Worm (Caenorhabditis elegans) whole organism, early embryonic: ENCODE measurements around the gene ntr-2.

Experiments
- B0310.2 ChIP-seq: sonication (generic microtip); optimal IDR thresholded peaks from 2 replicates; lab custom pipeline; 2016; ENCODE audit warnings: mild to moderate bottlenecking, missing genetic modification characterization, missing compliant biosample characterization
- F13C5.2 ChIP-seq: sonication (generic microtip); optimal IDR thresholded peaks from 2 replicates; lab custom pipeline; 2017; ENCODE audit warnings: mild to moderate bottlenecking, missing genetic modification characterization, inconsistent platforms, missing compliant biosample characterization
- aly-1 ChIP-seq: sonication (generic microtip); optimal IDR thresholded peaks from 2 replicates; lab custom pipeline; 2016; ENCODE audit warnings: missing genetic modification characterization, missing compliant biosample characterization
- ama-1 ChIP-seq: fragments of 150-350 bp; optimal IDR thresholded peaks from 2 replicates; lab custom pipeline; 2014
- ceh-13 ChIP-seq: fragments of 200-800 bp; sonication (Bioruptor generic); optimal IDR thresholded peaks from 2 replicates; lab custom pipeline; 2018; ENCODE audit warnings: mild to moderate bottlenecking, missing genetic modification characterization, missing compliant biosample characterization
- ceh-36 ChIP-seq: sonication (generic microtip); optimal IDR thresholded peaks from 2 replicates; lab custom pipeline; 2016; ENCODE audit warnings: missing genetic modification characterization, inconsistent platforms, missing compliant biosample characterization
- ets-7 ChIP-seq: sonication (generic microtip); optimal IDR thresholded peaks from 2 replicates; lab custom pipeline; 2016; ENCODE audit warnings: missing genotype, missing genetic modification characterization, missing compliant biosample characterization
- flt-1 ChIP-seq: fragments of 200-800 bp; sonication (Bioruptor generic); IDR thresholded peaks from 2 replicates; pipeline ENCODE4 v1.3.6; 2022; ENCODE audit warnings: missing genetic modification characterization, missing compliant biosample characterization
- hmbx-1 ChIP-seq: sonication (generic microtip); optimal IDR thresholded peaks from 2 replicates; lab custom pipeline; 2016; ENCODE audit warnings: mild to moderate bottlenecking, missing genetic modification characterization, missing compliant biosample characterization
- hmg-4 ChIP-seq: fragments of 200-800 bp; sonication (Bioruptor generic); optimal IDR thresholded peaks from 2 replicates; lab custom pipeline; 2018; ENCODE audit warnings: mild to moderate bottlenecking, missing genetic modification characterization, missing compliant biosample characterization
- hnd-1 ChIP-seq: sonication (generic microtip); optimal IDR thresholded peaks from 2 replicates; lab custom pipeline; 2016; ENCODE audit warnings: missing genetic modification characterization, missing compliant biosample characterization
- pes-1 ChIP-seq: fragments of 200-800 bp; sonication (Bioruptor generic); IDR thresholded peaks from 2 replicates; pipeline ENCODE4 v1.3.6; 2022; ENCODE audit warnings: missing genetic modification reagents, missing genetic modification characterization, missing compliant biosample characterization
- scrt-1 ChIP-seq: fragments of 200-800 bp; sonication (Bioruptor generic); IDR thresholded peaks from 2 replicates; pipeline ENCODE4 v1.3.6; 2022; ENCODE audit warnings: missing genetic modification characterization, missing compliant biosample characterization
- sea-1 ChIP-seq: fragments of 200-800 bp; sonication (Bioruptor generic); conservative IDR thresholded peaks from 2 replicates; pipeline ENCODE4 v1.3.6; 2022; ENCODE audit warnings: missing genetic modification characterization, missing compliant biosample characterization
- tbx-11 ChIP-seq: fragments of 200-800 bp; sonication (Bioruptor generic); IDR thresholded peaks from 2 replicates; pipeline ENCODE4 v1.3.6; 2022; ENCODE audit warnings: missing genetic modification characterization, missing compliant biosample characterization
- tbx-37 ChIP-seq: fragments of 200-800 bp; sonication (Bioruptor generic); conservative IDR thresholded peaks from 2 replicates; pipeline ENCODE4 v1.3.6; 2022; ENCODE audit warnings: missing genetic modification reagents, missing genetic modification characterization, missing compliant biosample characterization
- tra-4 ChIP-seq: sonication (generic microtip); optimal IDR thresholded peaks from 2 replicates; lab custom pipeline; 2017; ENCODE audit warnings: missing genetic modification characterization, missing compliant biosample characterization

ntr-2 gene

DNA sequence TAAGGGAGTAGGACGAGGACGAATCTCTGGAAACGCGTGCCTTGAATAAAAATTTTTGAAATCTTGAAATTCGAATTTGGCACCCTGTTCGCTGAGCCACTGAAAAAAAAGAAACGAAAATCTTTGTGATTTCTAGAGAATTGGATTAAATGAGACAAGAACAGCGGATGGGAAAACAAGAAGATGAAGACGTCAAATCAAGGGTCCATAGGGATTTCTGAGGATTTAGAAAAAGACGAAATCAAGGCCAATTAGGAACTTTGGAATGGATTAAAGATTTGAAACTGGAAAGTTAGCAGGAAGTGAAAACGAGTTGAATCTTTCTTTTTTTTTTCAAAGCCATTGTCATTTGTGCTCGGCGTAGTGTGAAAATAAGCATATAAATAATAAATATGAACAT is 25.8 kb upstream of the ntr-2 start, which contains the start of gene pag-3:
Gene pag-3 (minus strand): TSS at position 101 of the 400 bp plus-strand sequence.
- TF ChIP-seq tra-4 (tag; lab: Kevin White, UChicago) = no peak
- TF ChIP-seq tbx-11 (GFP tag; lab: Robert Waterston, UW) = no peak
- TF ChIP-seq ceh-36 (tag; lab: Kevin White, UChicago) = no peak
- TF ChIP-seq hnd-1 (tag; lab: Kevin White, UChicago) = no peak
- no peak for TF ChIP-seq aly-1 (tag; lab: Kevin White, UChicago)
- no peak for TF ChIP-seq pes-1
- TF ChIP-seq scrt-1 = no peak
- no peak for TF ChIP-seq F13C5.2 (tag; lab: Kevin White, UChicago)
- TF ChIP-seq ceh-13 = no peak
- no peak for TF ChIP-seq tbx-37 (GFP tag; lab: Robert Waterston, UW)
- no peak for TF ChIP-seq hmg-4 (GFP tag; lab: Kevin White, UChicago)
- no peak for TF ChIP-seq ama-1 (lab: Kevin White, UChicago)
- TF ChIP-seq flt-1 (GFP tag; lab: Robert Waterston, UW) = no peak
- no peak for TF ChIP-seq B0310.2
- no peak for TF ChIP-seq sea-1 (GFP tag; lab: Robert Waterston, UW)
- TF ChIP-seq hmbx-1 = no peak

DNA sequence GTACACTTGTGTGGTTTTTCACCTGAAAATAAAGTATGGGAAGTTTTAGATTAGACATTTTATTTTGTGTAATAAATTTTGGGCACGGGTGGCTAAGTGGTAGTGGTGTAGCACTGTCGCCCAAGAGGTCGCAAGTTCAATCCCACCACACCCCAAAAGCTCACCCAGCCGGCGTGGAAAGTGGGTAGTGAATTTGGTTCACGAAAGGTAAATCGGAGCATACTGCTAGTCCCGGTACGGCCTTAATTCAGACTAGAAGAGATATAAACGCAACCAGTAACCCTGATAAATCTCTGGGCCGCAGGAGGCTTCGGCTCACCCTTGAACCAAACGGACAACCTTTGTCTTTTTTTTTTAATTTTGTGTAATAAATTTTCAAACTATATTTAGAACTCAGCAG is 23.0 kb upstream of the ntr-2 start:
- TF ChIP-seq ama-1 (lab: Kevin White, UChicago) (no peak), F13C5.2 (tag; lab: Kevin White, UChicago) (no peak), aly-1 (tag; lab: Kevin White, UChicago) (no peak), scrt-1 (no peak), hmg-4 (GFP tag; lab: Kevin White, UChicago) (no peak), hmbx-1 (no peak), ceh-13 (no peak), sea-1 (GFP tag; lab: Robert Waterston, UW) (no peak), B0310.2 (no peak), pes-1 (no peak), tbx-37 (GFP tag; lab: Robert Waterston, UW) (no peak), flt-1 (GFP tag; lab: Robert Waterston, UW) (no peak), tbx-11 (GFP tag; lab: Robert Waterston, UW) (no peak), ceh-36 (tag; lab: Kevin White, UChicago) (no peak), tra-4 (tag; lab: Kevin White, UChicago) (no peak)

DNA sequence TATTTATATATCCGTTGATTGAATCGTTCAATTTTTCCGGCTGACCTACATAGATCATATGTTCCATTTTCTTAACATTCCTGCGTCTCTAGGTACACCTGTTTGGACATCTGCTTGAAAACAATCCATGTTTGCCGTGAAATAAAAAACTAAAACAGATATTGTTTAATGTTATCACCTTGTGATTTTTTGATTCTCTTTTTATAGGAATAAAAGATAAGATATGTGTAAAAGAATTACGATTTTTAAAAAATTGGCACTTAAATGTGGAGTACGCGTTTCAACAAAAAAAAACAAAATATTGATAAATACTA is 18.6 kb upstream of the ntr-2 start:
- no peak for TF ChIP-seq flt-1 (GFP tag; lab: Robert Waterston, UW)
- TF ChIP-seq pes-1 = no peak
- TF ChIP-seq hmbx-1 = no peak
- TF ChIP-seq tbx-11 (GFP tag; lab: Robert Waterston, UW) = no peak
- TF ChIP-seq ama-1 (lab: Kevin White, UChicago) = no peak
- TF ChIP-seq ceh-36 (tag; lab: Kevin White, UChicago) = no peak
- TF ChIP-seq scrt-1 = no peak
- TF ChIP-seq B0310.2 = no peak

DNA sequence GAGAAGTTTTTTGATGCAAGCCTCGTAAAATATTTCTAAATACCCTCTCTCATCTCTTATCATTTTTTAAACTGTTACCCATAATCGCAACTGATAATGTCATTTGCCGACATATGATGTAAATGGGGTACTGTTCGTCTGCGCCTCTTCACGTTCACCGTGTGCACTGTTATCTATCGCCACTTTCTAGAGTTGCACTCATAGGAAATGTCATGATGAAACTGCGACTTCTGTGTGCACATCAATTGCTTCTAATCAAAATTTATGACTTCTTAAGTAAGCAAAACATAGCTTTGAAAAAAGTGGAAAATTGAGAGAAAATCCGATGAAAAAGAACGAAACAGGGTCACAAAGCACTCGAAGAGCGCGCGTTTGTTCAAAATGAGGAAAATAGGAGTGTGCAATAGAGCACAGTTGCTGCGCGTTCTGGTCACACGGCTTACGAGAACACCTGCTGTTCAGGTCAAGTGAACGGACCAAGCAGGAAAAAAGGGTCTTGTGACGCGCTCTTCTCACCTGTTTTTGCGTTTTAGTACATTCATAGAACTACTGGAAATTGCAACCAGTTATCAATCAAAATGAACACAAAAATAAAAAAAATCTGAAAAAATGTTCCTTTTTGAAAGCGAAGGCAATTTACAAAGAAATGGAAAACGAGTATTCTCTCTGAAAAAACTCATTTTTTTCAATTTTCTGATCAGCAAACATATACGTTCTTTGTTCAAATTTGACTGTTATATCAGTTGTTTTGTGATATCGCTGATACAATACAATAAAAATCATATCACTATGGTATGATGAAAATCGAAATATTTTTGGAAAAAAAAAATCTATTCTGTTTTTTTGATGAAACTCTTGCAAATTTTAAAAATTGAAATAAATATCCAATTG is 18.0 kb upstream of the ntr-2 start:
- peak; percentile 5 for TF ChIP-seq F13C5.2 (tag; lab: Kevin White, UChicago)
- TF ChIP-seq sea-1 (GFP tag; lab: Robert Waterston, UW) = no peak
- TF ChIP-seq ama-1 (lab: Kevin White, UChicago) = no peak

DNA sequence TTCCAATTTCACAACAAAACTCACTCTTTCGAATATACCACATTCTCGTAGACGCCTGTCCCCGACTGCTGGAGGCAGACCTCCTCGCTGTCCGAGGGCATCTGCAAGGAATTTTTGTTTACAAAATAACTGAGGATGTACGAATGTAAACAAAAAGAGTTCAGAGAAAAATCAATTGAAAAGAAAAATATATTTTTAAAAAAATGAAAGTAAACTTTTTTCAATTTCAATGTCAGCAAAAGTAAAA is 17.4 kb upstream of the ntr-2 start, which contains the start of gene mrp-5:
Gene mrp-5 (minus strand): TSS at position 101 of the 247 bp plus-strand sequence.
- TF ChIP-seq hmg-4 (GFP tag; lab: Kevin White, UChicago) = no peak
- TF ChIP-seq aly-1 (tag; lab: Kevin White, UChicago) = no peak
- TF ChIP-seq flt-1 (GFP tag; lab: Robert Waterston, UW) = no peak
- TF ChIP-seq ets-7 = no peak
- TF ChIP-seq ceh-36 (tag; lab: Kevin White, UChicago) = no peak
- no peak for TF ChIP-seq tbx-37 (GFP tag; lab: Robert Waterston, UW)
- TF ChIP-seq tra-4 (tag; lab: Kevin White, UChicago) = no peak
- no peak for TF ChIP-seq ama-1 (lab: Kevin White, UChicago)
- TF ChIP-seq hnd-1 (tag; lab: Kevin White, UChicago) = no peak
- no peak for TF ChIP-seq F13C5.2 (tag; lab: Kevin White, UChicago)
- TF ChIP-seq hmbx-1 = no peak
- TF ChIP-seq scrt-1 = no peak
- no peak for TF ChIP-seq pes-1
- TF ChIP-seq B0310.2 = no peak
- no peak for TF ChIP-seq sea-1 (GFP tag; lab: Robert Waterston, UW)
- no peak for TF ChIP-seq ceh-13

DNA sequence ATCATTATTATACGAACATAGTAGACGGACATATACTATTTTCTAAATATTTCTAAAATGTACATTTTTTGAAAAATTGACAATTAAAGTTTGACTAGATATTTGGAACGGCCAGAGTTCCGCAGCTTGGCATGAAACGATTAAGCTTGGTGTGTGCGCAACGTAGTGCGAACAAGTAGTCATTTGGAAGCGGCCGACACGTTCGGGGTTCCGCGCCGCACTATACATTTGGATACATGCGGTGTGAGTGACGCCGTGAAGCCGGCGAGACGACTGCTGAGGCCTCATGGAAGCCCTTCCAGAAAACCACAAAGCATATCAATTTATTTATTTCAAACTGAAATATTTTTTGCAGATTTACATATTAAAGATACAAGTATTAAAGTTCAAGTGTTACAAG is 9.4 kb upstream of the ntr-2 start:
- no peak for TF ChIP-seq pes-1
- TF ChIP-seq hnd-1 (tag; lab: Kevin White, UChicago) = no peak
- TF ChIP-seq sea-1 (GFP tag; lab: Robert Waterston, UW) = no peak
- TF ChIP-seq tra-4 (tag; lab: Kevin White, UChicago) = no peak
- no peak for TF ChIP-seq ceh-13
- no peak for TF ChIP-seq tbx-11 (GFP tag; lab: Robert Waterston, UW)
- TF ChIP-seq ets-7 = no peak
- no peak for TF ChIP-seq hmbx-1
- no peak for TF ChIP-seq hmg-4 (GFP tag; lab: Kevin White, UChicago)
- TF ChIP-seq ama-1 (lab: Kevin White, UChicago) = no peak
- TF ChIP-seq tbx-37 (GFP tag; lab: Robert Waterston, UW) = no peak
- TF ChIP-seq ceh-36 (tag; lab: Kevin White, UChicago) = no peak
- no peak for TF ChIP-seq aly-1 (tag; lab: Kevin White, UChicago)
- TF ChIP-seq flt-1 (GFP tag; lab: Robert Waterston, UW) = no peak

DNA sequence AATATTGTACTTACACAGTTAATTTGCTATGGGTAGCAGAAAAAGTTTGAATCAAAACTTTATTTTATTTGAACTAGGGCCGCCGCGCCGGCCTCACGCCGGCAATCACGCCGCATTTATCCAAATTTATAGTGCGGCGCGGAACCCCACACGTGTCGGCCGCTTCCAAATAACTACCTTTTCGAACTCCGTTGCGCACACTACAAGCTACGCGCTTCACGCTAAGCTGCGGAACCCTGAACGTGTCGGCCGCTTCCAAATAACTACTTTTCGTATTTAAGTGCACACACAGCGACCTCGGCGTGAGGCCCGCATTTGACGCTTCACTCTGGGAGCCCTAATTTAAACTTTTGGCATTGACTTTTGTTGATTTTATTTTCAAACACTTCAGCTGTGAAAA is 2.7 kb upstream of the ntr-2 start:
- no peak for TF ChIP-seq ets-7
- no peak for TF ChIP-seq ama-1 (lab: Kevin White, UChicago)
- no peak for TF ChIP-seq scrt-1
- no peak for TF ChIP-seq hmg-4 (GFP tag; lab: Kevin White, UChicago)
- TF ChIP-seq ceh-36 (tag; lab: Kevin White, UChicago) = no peak
- TF ChIP-seq F13C5.2 (tag; lab: Kevin White, UChicago) = no peak
- no peak for TF ChIP-seq pes-1
- no peak for TF ChIP-seq sea-1 (GFP tag; lab: Robert Waterston, UW)
- TF ChIP-seq tra-4 (tag; lab: Kevin White, UChicago) = no peak
- no peak for TF ChIP-seq ceh-13
- no peak for TF ChIP-seq flt-1 (GFP tag; lab: Robert Waterston, UW)
- TF ChIP-seq tbx-11 (GFP tag; lab: Robert Waterston, UW) = no peak
- no peak for TF ChIP-seq hnd-1 (tag; lab: Kevin White, UChicago)
- no peak for TF ChIP-seq tbx-37 (GFP tag; lab: Robert Waterston, UW)
- no peak for TF ChIP-seq aly-1 (tag; lab: Kevin White, UChicago)
- no peak for TF ChIP-seq hmbx-1
- TF ChIP-seq B0310.2 = no peak
